Fruit fly (Drosophila melanogaster): ENCODE measurements around the gene CG8360.
A peak's percentile ranks its signal among the peaks of the same experiment; 100 is the strongest.

The CG8360 gene

dm6 chr2L:8239712-8240245 lies 27.0 kb downstream of the CG8360 start, which contains the start of gene Pvr (continued):
- TF ChIP-seq gsb (GFP tag; IDR thresholded peaks at IDR 0.05), result no peak
- peak; percentile 95 for TF ChIP-seq CG6791 (GFP tag; IDR thresholded peaks at IDR 0.05; ENCODE audit: partially characterized antibody)
- peak; percentile 26; the same call in 1 of the 2 replicates for TF ChIP-seq Rfx (GFP tag; IDR thresholded peaks at IDR 0.05)
- TF ChIP-seq scrt (GFP tag; optimal IDR thresholded peaks at IDR 0.05), result no peak
- peak; percentile 11 for TF ChIP-seq CG17385 (GFP tag; optimal IDR thresholded peaks at IDR 0.05)
- TF ChIP-seq BtbVII (GFP tag; optimal IDR thresholded peaks at IDR 0.05), result peak; percentile 18
- peak; percentile 60 for TF ChIP-seq CTCF (GFP tag; optimal IDR thresholded peaks at IDR 0.05)
- TF ChIP-seq CG3281 (GFP tag; optimal IDR thresholded peaks at IDR 0.05), result peak; percentile 3
- no peak for TF ChIP-seq ac (GFP tag; optimal IDR thresholded peaks at IDR 0.05)
- TF ChIP-seq CG9797 (GFP tag; optimal IDR thresholded peaks at IDR 0.05), result peak; percentile 40
- no peak for TF ChIP-seq CG8359 (GFP tag; optimal IDR thresholded peaks at IDR 0.05; ENCODE audit: borderline replicate concordance)
- TF ChIP-seq CG2116 (GFP tag; optimal IDR thresholded peaks at IDR 0.05), result peak; percentile 69
- no peak for TF ChIP-seq ara (GFP tag; IDR thresholded peaks at IDR 0.05)
- TF ChIP-seq CG11456 (GFP tag; IDR thresholded peaks at IDR 0.05), result no peak
- TF ChIP-seq CG3163 (GFP tag; optimal IDR thresholded peaks at IDR 0.05), result no peak
- no peak for TF ChIP-seq fd3F (GFP tag; optimal IDR thresholded peaks at IDR 0.05)
- no peak for TF ChIP-seq CG43689 (GFP tag; IDR thresholded peaks at IDR 0.05)
- TF ChIP-seq stwl (tag; optimal IDR thresholded peaks at IDR 0.05), result peak; percentile 94
- TF ChIP-seq chinmo (GFP tag; IDR thresholded peaks at IDR 0.05; ENCODE audit: partially characterized antibody), result peak; percentile 94
- TF ChIP-seq vnd (GFP tag; IDR thresholded peaks at IDR 0.05; ENCODE audit: partially characterized antibody), result peak; percentile 89
- TF ChIP-seq Ets97D (GFP tag; optimal IDR thresholded peaks at IDR 0.05), result peak; percentile 71
- TF ChIP-seq trem (tag; optimal IDR thresholded peaks at IDR 0.05), result peak; percentile 67
- no peak for TF ChIP-seq CG6689 (GFP tag; IDR thresholded peaks at IDR 0.05)
- TF ChIP-seq knrl (GFP tag; IDR thresholded peaks at IDR 0.05; ENCODE audit: partially characterized antibody), result peak; percentile 94
- no peak for TF ChIP-seq CG31224 (GFP tag; IDR thresholded peaks at IDR 0.05)
- TF ChIP-seq bbx (GFP tag; IDR thresholded peaks at IDR 0.05; ENCODE audit: partially characterized antibody), result peak; percentile 97
- 0 out of 3 replicates have a peak, but pooled peaks have one; percentile 8 for TF ChIP-seq ken (GFP tag; IDR thresholded peaks at IDR 0.05)
- no peak for TF ChIP-seq CG13894 (tag; optimal IDR thresholded peaks at IDR 0.05)
- no peak for TF ChIP-seq oc (tag; optimal IDR thresholded peaks at IDR 0.05)
- TF ChIP-seq CG7357 (GFP tag; IDR thresholded peaks at IDR 0.05), result no peak
- 0 out of 3 replicates have a peak, but pooled peaks have one; percentile 8 for TF ChIP-seq otp (GFP tag; IDR thresholded peaks at IDR 0.05)
- TF ChIP-seq CG10565 (GFP tag; optimal IDR thresholded peaks at IDR 0.05), result no peak
- peak in 1 of 2 experiments; percentile 14 for TF ChIP-seq tll (GFP tag; optimal IDR thresholded peaks at IDR 0.05)
- TF ChIP-seq CG33557 (GFP tag; optimal IDR thresholded peaks at IDR 0.05), result peak; percentile 6
- no peak for TF ChIP-seq Hsf (GFP tag; optimal IDR thresholded peaks at IDR 0.05)
- TF ChIP-seq CG3995 (GFP tag; optimal IDR thresholded peaks at IDR 0.05), result peak; percentile 93
- TF ChIP-seq bcd (GFP tag; optimal IDR thresholded peaks at IDR 0.05), result peak; percentile 1
- no peak for TF ChIP-seq sd (tag; optimal IDR thresholded peaks at IDR 0.05)
- TF ChIP-seq CG9876 (GFP tag; optimal IDR thresholded peaks at IDR 0.05), result no peak
- no peak for TF ChIP-seq gce (GFP tag; IDR thresholded peaks at IDR 0.05)
- TF ChIP-seq lola (GFP tag; optimal IDR thresholded peaks at IDR 0.05), result peak in 1 of 3 experiments; percentile 22
- peak; percentile 75 for TF ChIP-seq CG2129 (GFP tag; IDR thresholded peaks at IDR 0.05; ENCODE audit: partially characterized antibody)
- TF ChIP-seq CrebB (tag; optimal IDR thresholded peaks at IDR 0.05), result no peak
- no peak for TF ChIP-seq CG15479 (GFP tag; optimal IDR thresholded peaks at IDR 0.05)
- peak; percentile 86 for TF ChIP-seq Med (GFP tag)
- TF ChIP-seq CG14710 (tag; optimal IDR thresholded peaks at IDR 0.05), result peak; percentile 86
- no peak for TF ChIP-seq insv (GFP tag; optimal IDR thresholded peaks at IDR 0.05)
- TF ChIP-seq Stat92E (GFP tag; optimal IDR thresholded peaks at IDR 0.05), result peak in 1 of 3 experiments; percentile 59
- no peak for TF ChIP-seq slp2 (GFP tag; optimal IDR thresholded peaks at IDR 0.05)
